Worm (Caenorhabditis elegans) whole organism, L2 larva: ENCODE data around the gene F25E2.3.

Source experiments
- ama-1 ChIP-seq: fragments of 150-350 bp; optimal IDR thresholded peaks from 2 replicates; lab custom pipeline; 2018; ENCODE audit warnings: inconsistent platforms
- mab-5 ChIP-seq: fragments of 150-350 bp; optimal IDR thresholded peaks from 2 replicates; lab custom pipeline; 2014; ENCODE audit warnings: missing biosample characterization, missing genetic modification characterization

DNA sequence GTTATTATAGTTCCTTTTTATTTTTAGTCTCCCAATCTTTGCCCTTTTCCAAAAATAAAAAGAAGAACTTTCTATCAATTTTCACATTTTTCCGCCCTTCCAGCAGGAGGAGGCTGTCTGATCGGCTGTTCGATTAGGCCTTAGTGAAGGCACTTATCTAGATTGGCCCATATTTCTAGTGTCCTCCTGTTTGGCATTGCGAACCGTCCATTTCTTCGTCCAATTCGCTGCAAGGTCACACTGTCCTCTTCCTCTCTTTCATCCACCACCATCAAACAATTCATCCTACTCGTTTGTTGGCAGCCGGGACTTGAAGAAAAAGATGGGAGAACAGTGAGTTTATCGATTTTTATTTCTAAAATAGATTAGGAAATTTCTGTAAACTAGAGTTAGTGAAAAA, 40.8 kb downstream of the F25E2.3 start, which contains the start of gene T04G9.4:
- TF ChIP-seq mab-5 (tag; lab: Kevin White, UChicago), result no peak
- no peak for TF ChIP-seq ama-1
